Worm (Caenorhabditis elegans): ENCODE results near the gene sri-19.
A peak's percentile ranks its signal among the peaks of the same experiment; 100 is the strongest.

Gene sri-19

ce11 chrIV:10913081-10913480 is 45.1 kb upstream of the sri-19 start, which contains the start of gene ZK593.2:
ZK593.2 (plus strand) TSS chrIV:10913381.
- TF ChIP-seq ceh-90 (tag; optimal IDR thresholded peaks at IDR 0.05): no peak
- TF ChIP-seq mdl-1 (tag; optimal IDR thresholded peaks at IDR 0.05): no peak
- TF ChIP-seq pag-3 (tag; optimal IDR thresholded peaks at IDR 0.05; ENCODE audit: borderline replicate concordance, insufficient read depth): no peak
- TF ChIP-seq sox-4 (tag; optimal IDR thresholded peaks at IDR 0.05): no peak
- no peak for TF ChIP-seq nhr-20 (tag; optimal IDR thresholded peaks at IDR 0.05)
- no peak for TF ChIP-seq unc-98 (GFP tag; IDR thresholded peaks at IDR 0.05)
- no peak for TF ChIP-seq hlh-17 (GFP tag; optimal IDR thresholded peaks at IDR 0.05; ENCODE audit: borderline replicate concordance)
- TF ChIP-seq dsc-1 (tag; optimal IDR thresholded peaks at IDR 0.05): no peak
- no peak for TF ChIP-seq ceh-88 (GFP tag; IDR thresholded peaks at IDR 0.05)
- no peak for TF ChIP-seq mef-2 (tag; optimal IDR thresholded peaks at IDR 0.05)
- no peak for TF ChIP-seq nhr-90 (tag; optimal IDR thresholded peaks at IDR 0.05; ENCODE audit: poor library complexity)

- TF ChIP-seq nhr-12 (tag; optimal IDR thresholded peaks at IDR 0.05) (no peak), nhr-20 (tag; optimal IDR thresholded peaks at IDR 0.05) (no peak), lsy-2 (tag; optimal IDR thresholded peaks at IDR 0.05) (no peak), aha-1 (tag; optimal IDR thresholded peaks at IDR 0.05) (no peak), ceh-82 (tag; optimal IDR thresholded peaks at IDR 0.05) (no peak), aly-2 (tag; optimal IDR thresholded peaks at IDR 0.05) (no peak), ztf-4 (tag; optimal IDR thresholded peaks at IDR 0.05) (no peak), C04F5.9 (tag; optimal IDR thresholded peaks at IDR 0.05) (no peak), pag-3 (tag; optimal IDR thresholded peaks at IDR 0.05; ENCODE audit: borderline replicate concordance, insufficient read depth) (no peak)
Observed at ce11 chrIV:10915388-10915787, 42.8 kb upstream of the sri-19 start, which contains the start of gene ZK593.3. ZK593.3 (plus strand) TSS chrIV:10915688.

- no peak for TF ChIP-seq C34B4.2 (tag; optimal IDR thresholded peaks at IDR 0.05)
- TF ChIP-seq nhr-85 (tag): peak; percentile 49
Observed at ce11 chrIV:10916134-10916533, 42.0 kb upstream of the sri-19 start.

ce11 chrIV:10918877-10919560 is 39.2 kb upstream of the sri-19 start:
- TF ChIP-seq unc-62 (GFP tag; optimal IDR thresholded peaks at IDR 0.05): no peak
- TF ChIP-seq aha-1 (tag; optimal IDR thresholded peaks at IDR 0.05): peak; percentile 48
- peak; percentile 75 for TF ChIP-seq nhr-77 (tag; optimal IDR thresholded peaks at IDR 0.05)
- TF ChIP-seq fkh-4 (tag; optimal IDR thresholded peaks at IDR 0.05; ENCODE audit: borderline replicate concordance): no peak
- no peak for TF ChIP-seq nhr-84 (tag; optimal IDR thresholded peaks at IDR 0.05)
- peak; percentile 60 for TF ChIP-seq skn-1 (tag; optimal IDR thresholded peaks at IDR 0.05)
- peak in 1 of 2 experiments; percentile 93 for TF ChIP-seq mdl-1 (tag; optimal IDR thresholded peaks at IDR 0.05)
- no peak for TF ChIP-seq C34B4.2 (tag; optimal IDR thresholded peaks at IDR 0.05)
- TF ChIP-seq nhr-20 (tag; optimal IDR thresholded peaks at IDR 0.05): peak; percentile 92
- no peak for TF ChIP-seq ets-5 (GFP tag; IDR thresholded peaks at IDR 0.05)
- peak; percentile 72 to 76 for TF ChIP-seq lin-35 (GFP tag; optimal IDR thresholded peaks at IDR 0.05)
- peak; percentile 62 for TF ChIP-seq isw-1 (GFP tag; IDR thresholded peaks at IDR 0.05)
- TF ChIP-seq pqm-1 (tag; optimal IDR thresholded peaks at IDR 0.05): no peak
- TF ChIP-seq alr-1 (tag; optimal IDR thresholded peaks at IDR 0.05; ENCODE audit: borderline replicate concordance): no peak
- no peak for TF ChIP-seq mef-2 (tag; optimal IDR thresholded peaks at IDR 0.05)
- TF ChIP-seq ztf-11 (tag; optimal IDR thresholded peaks at IDR 0.05): no peak
- TF ChIP-seq elt-2 (tag; optimal IDR thresholded peaks at IDR 0.05): peak; percentile 57
- peak; percentile 83 for TF ChIP-seq xbp-1 (tag; optimal IDR thresholded peaks at IDR 0.05)
- no peak for TF ChIP-seq nhr-76 (tag; optimal IDR thresholded peaks at IDR 0.05)
- no peak for TF ChIP-seq zip-4 (GFP tag; optimal IDR thresholded peaks at IDR 0.05)
- peak; percentile 82 for TF ChIP-seq nhr-19 (GFP tag; conservative IDR thresholded peaks at IDR 0.05)
- peak; percentile 40; the same call in 1 of the 2 replicates for TF ChIP-seq grh-1 (GFP tag; IDR thresholded peaks at IDR 0.05)
- TF ChIP-seq dpl-1 (GFP tag; optimal IDR thresholded peaks at IDR 0.05): peak; percentile 47 to 64 (median 54)
- TF ChIP-seq ama-1 (optimal IDR thresholded peaks at IDR 0.05): no peak
- no peak for TF ChIP-seq efl-3 (GFP tag; optimal IDR thresholded peaks at IDR 0.05)
- TF ChIP-seq dsc-1 (tag; optimal IDR thresholded peaks at IDR 0.05): no peak
- peak; percentile 81 for TF ChIP-seq nhr-47 (tag; optimal IDR thresholded peaks at IDR 0.05)
- TF ChIP-seq C16A3.4 (tag; optimal IDR thresholded peaks at IDR 0.05): peak; percentile 47
- no peak for TF ChIP-seq hpl-2 (GFP tag; optimal IDR thresholded peaks at IDR 0.05)
- TF ChIP-seq hlh-17 (GFP tag; optimal IDR thresholded peaks at IDR 0.05; ENCODE audit: borderline replicate concordance): no peak
- peak; percentile 45 for TF ChIP-seq jun-1 (tag; optimal IDR thresholded peaks at IDR 0.05)
- no peak for TF ChIP-seq zag-1 (tag; optimal IDR thresholded peaks at IDR 0.05)

Data from whole organism, L1 larva.